Worm (Caenorhabditis elegans) whole organism, L4/young adult: Measurements from ENCODE around the gene ZK121.2.

ENCODE experiments used
- W03F9.2 ChIP-seq: fragments of 150-350 bp; optimal IDR thresholded peaks from 2 replicates; lab custom pipeline; 2014; ENCODE audit warnings: missing biosample characterization, missing genetic modification characterization
- dao-5 ChIP-seq: sonication (generic microtip); optimal IDR thresholded peaks from 2 replicates; lab custom pipeline; 2016; ENCODE audit warnings: missing genotype, missing genetic modification characterization, moderate library complexity, missing compliant biosample characterization
- him-1 ChIP-seq: sonication (generic microtip); optimal IDR thresholded peaks from 2 replicates; lab custom pipeline; 2016; ENCODE audit warnings: missing genotype, missing genetic modification reagents, missing genetic modification characterization, missing compliant biosample characterization

- TF ChIP-seq him-1 (no peak), dao-5 (tag; lab: Kevin White, UChicago) (no peak), W03F9.2 (tag; lab: Kevin White, UChicago) (no peak)
Observed at ce11 chrIII:5341382-5341781, at the start of gene ZK121.2.
